Worm (Caenorhabditis elegans): ENCODE results near the gene dyn-1.

dyn-1 gene

ce11 chrX:15610527-15611091 is 41.9 kb downstream of the dyn-1 start (continued):
- 0 out of 2 replicates have a peak, but pooled peaks have one; percentile 9 for TF ChIP-seq ctbp-1 (GFP tag; IDR thresholded peaks at IDR 0.05)
- TF ChIP-seq nhr-28 (tag; optimal IDR thresholded peaks at IDR 0.05) = peak; percentile 98
- no peak for TF ChIP-seq nhr-237 (tag; optimal IDR thresholded peaks at IDR 0.05)
- TF ChIP-seq Y48G9A.11 (GFP tag; IDR thresholded peaks at IDR 0.05) = no peak
- TF ChIP-seq nhr-42 (GFP tag; IDR thresholded peaks at IDR 0.05) = no peak
- TF ChIP-seq nhr-76 (tag; optimal IDR thresholded peaks at IDR 0.05) = no peak
- no peak for TF ChIP-seq ZK337.2 (GFP tag; IDR thresholded peaks at IDR 0.05)
- TF ChIP-seq gei-8 (GFP tag; optimal IDR thresholded peaks at IDR 0.05) = peak; percentile 58
- no peak for TF ChIP-seq lin-29 (GFP tag; IDR thresholded peaks at IDR 0.05)
- peak; percentile 78 for TF ChIP-seq T26A8.4 (GFP tag; IDR thresholded peaks at IDR 0.05)

ce11 chrX:15613745-15614229 is 45.1 kb downstream of the dyn-1 start, which contains the start of gene K09E9.3:
TSS of gene K09E9.3 (minus strand) at chrX:15613795.
- peak; percentile 57 for TF ChIP-seq mes-2 (tag; optimal IDR thresholded peaks at IDR 0.05; ENCODE audit: poor library complexity, severe bottlenecking)
- TF ChIP-seq mep-1 (tag; optimal IDR thresholded peaks at IDR 0.05) = peak; percentile 34
- peak; percentile 19 for TF ChIP-seq hlh-30 (tag; optimal IDR thresholded peaks at IDR 0.05; ENCODE audit: insufficient read depth)
- peak in 1 of 2 experiments; percentile 22 for TF ChIP-seq lsy-2 (tag; optimal IDR thresholded peaks at IDR 0.05)
- peak; percentile 17 for TF ChIP-seq dve-1 (tag; optimal IDR thresholded peaks at IDR 0.05; ENCODE audit: insufficient read depth)
- TF ChIP-seq rbr-2 (tag; optimal IDR thresholded peaks at IDR 0.05) = peak; percentile 17
- peak; percentile 75 for TF ChIP-seq nhr-6 (tag; optimal IDR thresholded peaks at IDR 0.05)
- TF ChIP-seq aha-1 (tag) = peak; percentile 61
- TF ChIP-seq unc-62 (GFP tag; optimal IDR thresholded peaks at IDR 0.05 in 1 of 2) = no peak
- TF ChIP-seq unc-62 (tag; optimal IDR thresholded peaks at IDR 0.05) = no peak
- no peak for TF ChIP-seq mxl-3 (GFP tag; optimal IDR thresholded peaks at IDR 0.05)
- TF ChIP-seq nhr-102 (tag; optimal IDR thresholded peaks at IDR 0.05) = peak; percentile 1
- no peak for TF ChIP-seq madf-9 (GFP tag; conservative IDR thresholded peaks at IDR 0.05)

ce11 chrX:15616443-15616842 is 47.8 kb downstream of the dyn-1 start, which contains the start of gene ergi-3:
TSS of gene ergi-3 (minus strand) at chrX:15616753.
- peak in 1 of 2 experiments; percentile 18 for TF ChIP-seq unc-62 (GFP tag; optimal IDR thresholded peaks at IDR 0.05 in 1 of 2)
- no peak for TF ChIP-seq unc-62 (tag; optimal IDR thresholded peaks at IDR 0.05)
- peak in 1 of 2 experiments; percentile 83 for TF ChIP-seq lsy-2 (tag; optimal IDR thresholded peaks at IDR 0.05)
- no peak for TF ChIP-seq spr-1 (tag; optimal IDR thresholded peaks at IDR 0.05)
- TF ChIP-seq nhr-76 (tag; optimal IDR thresholded peaks at IDR 0.05) = no peak
- no peak for TF ChIP-seq zfp-3 (GFP tag; conservative IDR thresholded peaks at IDR 0.05)
- TF ChIP-seq nhr-28 (tag; optimal IDR thresholded peaks at IDR 0.05) = peak; percentile 91
- TF ChIP-seq fkh-10 (GFP tag; optimal IDR thresholded peaks at IDR 0.05) = peak; percentile 5
- TF ChIP-seq madf-5 (GFP tag; IDR thresholded peaks at IDR 0.05) = no peak
- TF ChIP-seq spr-3 (GFP tag; optimal IDR thresholded peaks at IDR 0.05) = no peak
- peak; percentile 22 for TF ChIP-seq T20F7.1 (GFP tag; optimal IDR thresholded peaks at IDR 0.05)
- no peak for TF ChIP-seq dmd-9 (GFP tag; IDR thresholded peaks at IDR 0.05)
- peak; percentile 41 for TF ChIP-seq mxl-3 (GFP tag; optimal IDR thresholded peaks at IDR 0.05)
- TF ChIP-seq ama-1 (optimal IDR thresholded peaks at IDR 0.05) = no peak
- TF ChIP-seq nhr-25 (tag; optimal IDR thresholded peaks at IDR 0.05; ENCODE audit: borderline replicate concordance, insufficient read depth) = no peak
- peak; percentile 59 for TF ChIP-seq hlh-11 (tag; optimal IDR thresholded peaks at IDR 0.05)
- TF ChIP-seq ces-1 (GFP tag; optimal IDR thresholded peaks at IDR 0.05) = peak; percentile 25
- TF ChIP-seq duxl-1 (tag; optimal IDR thresholded peaks at IDR 0.05; ENCODE audit: poor library complexity) = no peak
- TF ChIP-seq egl-27 (tag; optimal IDR thresholded peaks at IDR 0.05) = no peak
- no peak for TF ChIP-seq nhr-10 (tag; optimal IDR thresholded peaks at IDR 0.05)
- peak; percentile 66 for TF ChIP-seq nhr-77 (tag; optimal IDR thresholded peaks at IDR 0.05)
- TF ChIP-seq mdl-1 (tag; optimal IDR thresholded peaks at IDR 0.05) = peak in 1 of 2 experiments; percentile 51
- peak; percentile 35 for TF ChIP-seq dpl-1 (GFP tag; optimal IDR thresholded peaks at IDR 0.05)
- TF ChIP-seq nhr-102 (tag; optimal IDR thresholded peaks at IDR 0.05) = no peak
- no peak for TF ChIP-seq ceh-82 (tag; optimal IDR thresholded peaks at IDR 0.05)
- TF ChIP-seq nhr-6 (tag; optimal IDR thresholded peaks at IDR 0.05) = peak; percentile 68
- TF ChIP-seq pqm-1 (tag; optimal IDR thresholded peaks at IDR 0.05) = peak; percentile 55
- no peak for TF ChIP-seq Y105C5A.15 (GFP tag; IDR thresholded peaks at IDR 0.05)
- TF ChIP-seq tag-97 (GFP tag; IDR thresholded peaks at IDR 0.05) = no peak
- TF ChIP-seq lin-15B (tag; optimal IDR thresholded peaks at IDR 0.05) = no peak
- peak; percentile 17 for TF ChIP-seq rbr-2 (tag; optimal IDR thresholded peaks at IDR 0.05)
- TF ChIP-seq lim-7 (GFP tag; IDR thresholded peaks at IDR 0.05) = no peak
